Fruit fly (Drosophila melanogaster): ENCODE data around the gene Sfp87B.

DNA sequence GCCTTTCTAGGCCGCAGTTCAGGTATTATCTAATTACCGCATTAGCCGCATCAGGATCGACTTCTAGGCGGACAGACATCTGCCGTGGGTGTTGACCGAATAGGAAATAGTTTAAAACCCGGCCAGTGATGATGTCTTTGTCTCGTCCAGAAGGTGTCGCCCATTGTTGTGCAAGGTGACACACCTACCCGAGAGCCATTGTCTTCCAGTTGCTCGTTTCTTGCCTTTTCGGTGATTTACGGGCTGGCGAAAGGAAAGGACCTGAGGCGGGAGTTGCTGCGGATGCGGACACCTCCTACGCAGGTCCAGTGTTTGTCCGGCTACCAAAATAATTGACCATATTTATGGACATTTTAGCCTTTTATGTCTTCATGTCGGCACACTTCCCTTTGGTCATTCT, 24.7 kb upstream of the Sfp87B start:
- no peak for TF ChIP-seq CG17806 (tag; optimal IDR thresholded peaks at IDR 0.05)
- TF ChIP-seq CG9948 (tag; optimal IDR thresholded peaks at IDR 0.05) = no peak
- no peak for TF ChIP-seq CG34367 (tag; optimal IDR thresholded peaks at IDR 0.05)
- TF ChIP-seq CG15710 (tag; optimal IDR thresholded peaks at IDR 0.05) = no peak
- TF ChIP-seq Pif1B (GFP tag; optimal IDR thresholded peaks at IDR 0.05) = no peak
